Fruit fly (Drosophila melanogaster) whole organism, embryonic: Measurements from ENCODE around the gene moody.

Experiments
- Bgb ChIP-seq: fragments of 200-800 bp; sonication (Bioruptor generic); IDR thresholded peaks from 2 replicates; pipeline ENCODE4 v1.3.6; 2022; ENCODE audit warnings: missing biosample characterization, missing genetic modification characterization; ENCODE audit not compliant: partially characterized antibody
- Bteb2 ChIP-seq: fragments of 200-800 bp; sonication (Bioruptor generic); optimal IDR thresholded peaks from 2 replicates; lab custom pipeline; 2016; ENCODE audit warnings: missing biosample characterization, missing genetic modification characterization
- CG10274 ChIP-seq: fragments of 200-800 bp; sonication (Bioruptor generic); optimal IDR thresholded peaks from 3 replicates; lab custom pipeline; 2017; ENCODE audit warnings: missing biosample characterization, mild to moderate bottlenecking, missing genetic modification characterization
- CG10321 ChIP-seq: fragments of 200-800 bp; sonication (Bioruptor generic); IDR thresholded peaks from 2 replicates; pipeline ENCODE4 v1.3.6; 2022; ENCODE audit warnings: missing biosample characterization, missing genetic modification characterization
- CG10431 ChIP-seq: fragments of 200-800 bp; sonication (Bioruptor generic); optimal IDR thresholded peaks from 3 replicates; lab custom pipeline; 2018; ENCODE audit warnings: missing biosample characterization, mild to moderate bottlenecking, missing genetic modification characterization
- CG12219 ChIP-seq: fragments of 200-800 bp; sonication (Bioruptor generic); optimal IDR thresholded peaks from 3 replicates; lab custom pipeline; 2018; ENCODE audit warnings: missing biosample characterization, mild to moderate bottlenecking, missing genetic modification characterization
- CG12236 ChIP-seq: fragments of 200-800 bp; sonication (Bioruptor generic); optimal IDR thresholded peaks from 2 replicates; lab custom pipeline; 2016; ENCODE audit warnings: missing biosample characterization, missing genetic modification characterization
- CG14050 ChIP-seq: fragments of 200-800 bp; sonication (Bioruptor generic); IDR thresholded peaks from 3 replicates; pipeline ENCODE4 v1.3.6; 2022; ENCODE audit warnings: missing biosample characterization, missing genetic modification characterization
- CG14710 ChIP-seq: fragments of 200-800 bp; sonication (Bioruptor generic); optimal IDR thresholded peaks from 3 replicates; lab custom pipeline; 2019; ENCODE audit warnings: missing biosample characterization, mild to moderate bottlenecking, missing genetic modification characterization, moderate library complexity
- CG16815 ChIP-seq: fragments of 200-800 bp; sonication (Bioruptor generic); optimal IDR thresholded peaks from 3 replicates; lab custom pipeline; 2017; ENCODE audit warnings: missing biosample characterization, mild to moderate bottlenecking, missing genetic modification characterization
- CG18011 ChIP-seq: fragments of 200-800 bp; sonication (Bioruptor generic); optimal IDR thresholded peaks from 2 replicates; lab custom pipeline; 2017; ENCODE audit warnings: missing biosample characterization, missing genetic modification characterization, mild to moderate bottlenecking, moderate library complexity, missing genotype
- CG30403 ChIP-seq: fragments of 200-800 bp; sonication (Bioruptor generic); optimal IDR thresholded peaks from 3 replicates; lab custom pipeline; 2016; ENCODE audit warnings: missing biosample characterization, missing genetic modification characterization
- CG32767 ChIP-seq: fragments of 200-800 bp; sonication (Bioruptor generic); IDR thresholded peaks from 2 replicates; pipeline ENCODE4 v1.3.6; 2022; ENCODE audit warnings: missing biosample characterization, missing genetic modification characterization
- CG3838 ChIP-seq: fragments of 200-800 bp; sonication (Bioruptor generic); optimal IDR thresholded peaks from 3 replicates; lab custom pipeline; 2016; ENCODE audit warnings: missing biosample characterization, missing genetic modification characterization
- CG3995 ChIP-seq: fragments of 200-800 bp; sonication (Bioruptor generic); optimal IDR thresholded peaks from 3 replicates; lab custom pipeline; 2016; ENCODE audit warnings: missing biosample characterization, missing genetic modification characterization
- CG8290 ChIP-seq, 3 experiments: fragments of 200-800 bp; sonication (Bioruptor generic); optimal IDR thresholded peaks; 2 replicates each; lab custom pipeline; 2016 to 2019; ENCODE audit warnings: missing biosample characterization in 3 of 3, missing genetic modification characterization in 3 of 3, mild to moderate bottlenecking in 2 of 3, moderate library complexity in 1 of 3
- D19A ChIP-seq: fragments of 200-800 bp; optimal IDR thresholded peaks from 3 replicates; lab custom pipeline; 2019; ENCODE audit warnings: missing biosample characterization, mild to moderate bottlenecking, missing genetic modification characterization, moderate library complexity
- Gsc ChIP-seq: fragments of 200-800 bp; sonication (Bioruptor generic); IDR thresholded peaks from 2 replicates; pipeline ENCODE4 v1.3.6; 2022; ENCODE audit warnings: missing biosample characterization, missing genetic modification characterization
- Hsf ChIP-seq: fragments of 200-800 bp; sonication (Bioruptor generic); optimal IDR thresholded peaks from 3 replicates; lab custom pipeline; 2016; ENCODE audit warnings: missing biosample characterization, missing genetic modification characterization
- MTF-1 ChIP-seq: fragments of 200-800 bp; sonication (Bioruptor generic); optimal IDR thresholded peaks from 2 replicates; lab custom pipeline; 2018; ENCODE audit warnings: missing biosample characterization, mild to moderate bottlenecking, missing genetic modification characterization, borderline replicate concordance
- Meics ChIP-seq: fragments of 200-800 bp; sonication (Bioruptor generic); optimal IDR thresholded peaks from 2 replicates; lab custom pipeline; 2017; ENCODE audit warnings: missing biosample characterization, mild to moderate bottlenecking, missing genetic modification characterization
- Optix ChIP-seq: fragments of 200-800 bp; sonication (Bioruptor generic); IDR thresholded peaks from 3 replicates; pipeline ENCODE4 v1.3.6; 2022; ENCODE audit warnings: missing biosample characterization, missing genetic modification characterization
- Ptx1 ChIP-seq: fragments of 200-800 bp; sonication (Bioruptor generic); IDR thresholded peaks from 2 replicates; pipeline ENCODE4 v1.3.6; 2022; ENCODE audit warnings: missing biosample characterization, missing genetic modification characterization
- Ravus ChIP-seq: fragments of 200-800 bp; sonication (Bioruptor generic); IDR thresholded peaks from 2 replicates; pipeline ENCODE4 v1.3.6; 2022; ENCODE audit warnings: missing biosample characterization, missing genetic modification characterization
- Trl ChIP-seq, 3 experiments: fragments of >200 bp in 2 of 3; fragments of 200-800 bp in 1 of 3; sonication (Bioruptor generic) in 1 of 3; optimal IDR thresholded peaks; 2 replicates in 1 of 3; 3 replicates in 2 of 3; lab custom pipeline; 2016 to 2017; ENCODE audit warnings: missing biosample characterization in 1 of 3, missing genetic modification characterization in 1 of 3
- ara ChIP-seq: fragments of 200-800 bp; sonication (Bioruptor generic); IDR thresholded peaks from 2 replicates; pipeline ENCODE4 v1.3.6; 2022; ENCODE audit warnings: missing biosample characterization, missing genetic modification characterization
- ato ChIP-seq: fragments of 200-800 bp; sonication (Bioruptor generic); IDR thresholded peaks from 2 replicates; pipeline ENCODE4 v1.3.6; 2022; ENCODE audit warnings: missing biosample characterization, missing genetic modification characterization; ENCODE audit not compliant: partially characterized antibody
- bab2 ChIP-seq: fragments of 200-800 bp; sonication (Bioruptor generic); optimal IDR thresholded peaks from 2 replicates; lab custom pipeline; 2016; ENCODE audit warnings: missing biosample characterization, missing genetic modification characterization
- bcd ChIP-seq: fragments of 200-800 bp; sonication (Bioruptor generic); optimal IDR thresholded peaks from 2 replicates; lab custom pipeline; 2017; ENCODE audit warnings: missing biosample characterization, mild to moderate bottlenecking, missing genetic modification characterization
- bsh ChIP-seq, 2 experiments: fragments of 200-800 bp; sonication (Bioruptor generic); optimal IDR thresholded peaks; 2 replicates each; lab custom pipeline; 2017 to 2018; ENCODE audit warnings: mild to moderate bottlenecking in 2 of 2, missing biosample characterization in 2 of 2, missing genetic modification characterization in 2 of 2, moderate library complexity in 1 of 2
- cad ChIP-seq: fragments of >200 bp; optimal IDR thresholded peaks from 2 replicates; lab custom pipeline; 2017; ENCODE audit warnings: missing biosample characterization, missing genetic modification characterization
- dan ChIP-seq: fragments of 200-800 bp; sonication (Bioruptor generic); IDR thresholded peaks from 2 replicates; pipeline ENCODE4 v1.3.6; 2022; ENCODE audit warnings: missing biosample characterization, missing genetic modification characterization
- dati ChIP-seq: fragments of 200-800 bp; sonication (Bioruptor generic); IDR thresholded peaks from 2 replicates; pipeline ENCODE4 v1.3.6; 2022; ENCODE audit warnings: missing biosample characterization, missing genetic modification characterization
- en ChIP-seq: fragments of 200-800 bp; sonication (Bioruptor generic); optimal IDR thresholded peaks from 2 replicates; lab custom pipeline; 2016; ENCODE audit warnings: missing biosample characterization, missing genetic modification characterization
- ewg ChIP-seq: fragments of 200-800 bp; sonication (Bioruptor generic); optimal IDR thresholded peaks from 3 replicates; lab custom pipeline; 2017; ENCODE audit warnings: mild to moderate bottlenecking, missing biosample characterization, missing genetic modification reagents, missing genetic modification characterization
- fd102C ChIP-seq: fragments of 200-800 bp; sonication (Bioruptor generic); optimal IDR thresholded peaks from 2 replicates; lab custom pipeline; 2018; ENCODE audit warnings: missing biosample characterization, mild to moderate bottlenecking, missing genetic modification characterization, moderate library complexity
- gce ChIP-seq: fragments of 200-800 bp; sonication (Bioruptor generic); IDR thresholded peaks from 3 replicates; pipeline ENCODE4 v1.3.6; 2022; ENCODE audit warnings: missing biosample characterization, missing genetic modification characterization
- knrl ChIP-seq: fragments of 200-800 bp; sonication (Bioruptor generic); IDR thresholded peaks from 3 replicates; pipeline ENCODE4 v1.3.6; 2022; ENCODE audit warnings: missing biosample characterization, missing genetic modification characterization; ENCODE audit not compliant: partially characterized antibody
- lilli ChIP-seq: fragments of 200-800 bp; sonication (Bioruptor generic); optimal IDR thresholded peaks from 3 replicates; lab custom pipeline; 2016; ENCODE audit warnings: missing biosample characterization, missing genetic modification characterization
- lola ChIP-seq, 3 experiments: fragments of >200 bp in 2 of 3; fragments of 200-800 bp in 1 of 3; sonication (Bioruptor generic) in 1 of 3; optimal IDR thresholded peaks; 2 replicates each; lab custom pipeline; 2017 to 2019; ENCODE audit warnings: missing biosample characterization in 3 of 3, missing genetic modification characterization in 3 of 3, mild to moderate bottlenecking in 1 of 3, moderate library complexity in 1 of 3
- nau ChIP-seq: fragments of 200-800 bp; sonication (Bioruptor generic); optimal IDR thresholded peaks from 3 replicates; lab custom pipeline; 2017; ENCODE audit warnings: missing biosample characterization, mild to moderate bottlenecking, missing genetic modification characterization, missing genetic modification reagents
- pan ChIP-seq, 4 experiments: fragments of >200 bp in 3 of 4; fragments of 200-800 bp in 1 of 4; sonication (Bioruptor generic) in 1 of 4; optimal IDR thresholded peaks in 3 of 4; IDR thresholded peaks in 1 of 4; 2 replicates each; pipeline versions ENCODE4 v1.3.6 to Lab custom; 2017 to 2022; ENCODE audit warnings: missing biosample characterization in 2 of 4, missing genetic modification characterization in 2 of 4, mixed read lengths in 1 of 4
- pnt ChIP-seq: fragments of 200-800 bp; sonication (Bioruptor generic); optimal IDR thresholded peaks from 3 replicates; lab custom pipeline; 2016; ENCODE audit warnings: missing biosample characterization, missing genetic modification characterization
- sisA ChIP-seq: fragments of 200-800 bp; sonication (Bioruptor generic); IDR thresholded peaks from 2 replicates; pipeline ENCODE4 v1.3.6; 2022; ENCODE audit warnings: missing biosample characterization, missing genetic modification characterization
- stc ChIP-seq: fragments of 200-800 bp; sonication (Bioruptor generic); IDR thresholded peaks from 2 replicates; pipeline ENCODE4 v1.3.6; 2022; ENCODE audit warnings: missing biosample characterization, missing genetic modification characterization
- wdn ChIP-seq: fragments of 200-800 bp; sonication (Bioruptor generic); IDR thresholded peaks from 2 replicates; pipeline ENCODE4 v1.3.6; 2022; ENCODE audit warnings: missing biosample characterization, missing genetic modification characterization
- wek ChIP-seq: fragments of 200-800 bp; sonication (Bioruptor generic); optimal IDR thresholded peaks from 3 replicates; lab custom pipeline; 2018; ENCODE audit warnings: missing biosample characterization, mild to moderate bottlenecking, missing genetic modification characterization, moderate library complexity
- zen2 ChIP-seq: fragments of 200-800 bp; sonication (Bioruptor generic); IDR thresholded peaks from 3 replicates; pipeline ENCODE4 v1.3.6; 2022; ENCODE audit warnings: missing biosample characterization, missing genetic modification characterization; ENCODE audit not compliant: partially characterized antibody

moody gene

dm6 chrX:2094072-2094761 lies 44.3 kb upstream of the moody start, which contains the start of gene csw (continued):
- TF ChIP-seq wek (no peak), Optix (GFP tag; lab: Robert Waterston, UW) (no peak), bcd (peak; percentile 30), wdn (GFP tag; lab: Robert Waterston, UW) (no peak), sisA (GFP tag; lab: Robert Waterston, UW) (peak; percentile 27; the same call in 1 of the 2 replicates), CG16815 (no peak), CG8290 (GFP tag; optimal IDR thresholded peaks at IDR 0.05; lab: Kevin White, UChicago) (peak; percentile 38), CG8290 (tag; optimal IDR thresholded peaks at IDR 0.05; lab: Kevin White, UChicago) (peak in 1 of 2 experiments; percentile 78), Ptx1 (GFP tag; lab: Robert Waterston, UW) (no peak), nau (no peak), CG12219 (no peak), CG10431 (GFP tag; lab: Kevin White, UChicago) (no peak), CG14050 (GFP tag; lab: Robert Waterston, UW) (no peak), Gsc (GFP tag; lab: Robert Waterston, UW) (no peak), stc (GFP tag; lab: Robert Waterston, UW) (no peak), CG10274 (GFP tag; lab: Kevin White, UChicago) (no peak), CG32767 (GFP tag; lab: Robert Waterston, UW) (no peak), Ravus (GFP tag; lab: Robert Waterston, UW) (no peak), CG18011 (peak; percentile 95), ato (peak; percentile 54), pnt (peak; percentile 14), bab2 (peak; percentile 6), D19A (tag; lab: Kevin White, UChicago) (no peak), lola (GFP tag; optimal IDR thresholded peaks at IDR 0.05; lab: Kevin White, UChicago) (peak in 1 of 3 experiments; percentile 60), Trl (optimal IDR thresholded peaks at IDR 0.05; lab: Kevin White, UChicago) (peak; percentile 12 to 72), Trl (GFP tag; optimal IDR thresholded peaks at IDR 0.05; lab: Kevin White, UChicago) (peak; percentile 39), MTF-1 (GFP tag; lab: Kevin White, UChicago) (no peak), CG12236 (GFP tag; lab: Kevin White, UChicago) (no peak), CG3838 (GFP tag; lab: Kevin White, UChicago) (no peak), dati (GFP tag; lab: Robert Waterston, UW) (no peak), lilli (GFP tag; lab: Kevin White, UChicago) (peak; percentile 64), CG14710 (tag; lab: Kevin White, UChicago) (peak; percentile 65), bsh (GFP tag; optimal IDR thresholded peaks at IDR 0.05; lab: Kevin White, UChicago) (peak in 1 of 2 experiments; percentile 90), Bteb2 (GFP tag; lab: Kevin White, UChicago) (peak; percentile 57), CG10321 (GFP tag; lab: Robert Waterston, UW) (0 out of 2 replicates have a peak, but pooled peaks have one; percentile 5), Bgb (GFP tag; lab: Robert Waterston, UW) (peak; percentile 63; the same call in 1 of the 2 replicates), gce (GFP tag; lab: Robert Waterston, UW) (no peak), ara (GFP tag; lab: Robert Waterston, UW) (no peak), cad (GFP tag; lab: Kevin White, UChicago) (no peak), Meics (GFP tag; lab: Kevin White, UChicago) (peak; percentile 11), ewg (peak; percentile 61), en (GFP tag; lab: Kevin White, UChicago) (no peak), knrl (GFP tag; lab: Robert Waterston, UW) (peak; percentile 21; the same call in 1 of the 3 replicates), zen2 (GFP tag; lab: Robert Waterston, UW) (no peak), CG30403 (GFP tag; lab: Kevin White, UChicago) (peak; percentile 31), dan (GFP tag; lab: Robert Waterston, UW) (no peak), pan (optimal IDR thresholded peaks at IDR 0.05; lab: Kevin White, UChicago) (no peak), pan (GFP tag; optimal IDR thresholded peaks at IDR 0.05 in 1 of 2, IDR thresholded peaks at IDR 0.05 in 1 of 2) (no peak), CG3995 (GFP tag; lab: Kevin White, UChicago) (peak; percentile 20), Hsf (GFP tag; lab: Kevin White, UChicago) (peak; percentile 57), fd102C (GFP tag; lab: Kevin White, UChicago) (no peak)
